Worm (Caenorhabditis elegans) whole organism, L4 larva: ENCODE results near the gene Y94H6A.12.

Experiments used
- F26F4.8 ChIP-seq: fragments of 200-800 bp; sonication (Bioruptor generic); conservative IDR thresholded peaks from 2 replicates; pipeline ENCODE4 v1.3.6; 2022; ENCODE audit warnings: missing genetic modification characterization, missing compliant biosample characterization
- F37D6.2 ChIP-seq: sonication (generic microtip); optimal IDR thresholded peaks from 2 replicates; lab custom pipeline; 2016; ENCODE audit warnings: mild to moderate bottlenecking, missing genetic modification characterization, missing compliant biosample characterization
- F49E8.2 ChIP-seq: sonication (generic microtip); optimal IDR thresholded peaks from 2 replicates; lab custom pipeline; 2016; ENCODE audit warnings: missing compliant biosample characterization, mild to moderate bottlenecking, missing genetic modification characterization, borderline replicate concordance
- T20F7.1 ChIP-seq: fragments of 200-800 bp; sonication (Bioruptor generic); optimal IDR thresholded peaks from 2 replicates; lab custom pipeline; 2018; ENCODE audit warnings: mild to moderate bottlenecking, missing genetic modification characterization, missing compliant biosample characterization
- Y105C5A.15 ChIP-seq: fragments of 200-800 bp; sonication (Bioruptor generic); IDR thresholded peaks from 2 replicates; pipeline ENCODE4 v1.3.6; 2022; ENCODE audit warnings: missing genetic modification characterization, missing compliant biosample characterization
- Y48G9A.11 ChIP-seq: fragments of 200-800 bp; sonication (Bioruptor generic); IDR thresholded peaks from 2 replicates; pipeline ENCODE4 v1.3.6; 2022; ENCODE audit warnings: missing genetic modification reagents, missing genetic modification characterization, missing compliant biosample characterization
- Y75B8A.6 ChIP-seq: fragments of 200-800 bp; sonication (Bioruptor generic); IDR thresholded peaks from 2 replicates; pipeline ENCODE4 v1.3.6; 2022; ENCODE audit warnings: missing genetic modification reagents, missing genetic modification characterization, missing compliant biosample characterization
- aly-2 ChIP-seq: sonication (generic microtip); optimal IDR thresholded peaks from 2 replicates; lab custom pipeline; 2018; ENCODE audit warnings: missing biosample characterization, missing genetic modification characterization
- ama-1 ChIP-seq: fragments of 150-350 bp; optimal IDR thresholded peaks from 2 replicates; lab custom pipeline; 2014; ENCODE audit warnings: inconsistent platforms, mixed read lengths
- arid-1 ChIP-seq: fragments of 200-800 bp; sonication (Bioruptor generic); conservative IDR thresholded peaks from 2 replicates; pipeline ENCODE4 v1.3.6; 2022; ENCODE audit warnings: missing genetic modification reagents, missing genetic modification characterization, missing compliant biosample characterization
- attf-4 ChIP-seq: sonication (generic microtip); optimal IDR thresholded peaks from 3 replicates; lab custom pipeline; 2017; ENCODE audit warnings: missing biosample characterization, missing genetic modification characterization
- ceh-28 ChIP-seq: fragments of 150-350 bp; optimal IDR thresholded peaks from 2 replicates; lab custom pipeline; 2014; ENCODE audit warnings: missing biosample characterization, missing genetic modification reagents, missing genetic modification characterization
- ceh-32 ChIP-seq: sonication (generic microtip); optimal IDR thresholded peaks from 2 replicates; lab custom pipeline; 2016; ENCODE audit warnings: mild to moderate bottlenecking, missing genetic modification characterization, missing compliant biosample characterization; ENCODE audit not compliant: poor library complexity
- ceh-44 ChIP-seq: fragments of 200-800 bp; sonication (Bioruptor generic); IDR thresholded peaks from 2 replicates; pipeline ENCODE4 v1.3.6; 2022; ENCODE audit warnings: missing genetic modification reagents, missing genetic modification characterization, missing compliant biosample characterization
- ceh-82 ChIP-seq: sonication (generic microtip); optimal IDR thresholded peaks from 2 replicates; lab custom pipeline; 2017; ENCODE audit warnings: missing biosample characterization, missing genetic modification characterization
- daf-12 ChIP-seq: fragments of 150-350 bp; optimal IDR thresholded peaks from 2 replicates; lab custom pipeline; 2014; ENCODE audit warnings: missing biosample characterization, missing genetic modification reagents, missing genetic modification characterization
- daf-16 ChIP-seq, 3 experiments: sonication (generic microtip); optimal IDR thresholded peaks; 2 replicates each; lab custom pipeline; 2016 to 2017; ENCODE audit warnings: missing genetic modification characterization in 3 of 3, missing genetic modification reagents in 3 of 3, mild to moderate bottlenecking in 2 of 3, missing compliant biosample characterization in 2 of 3, missing biosample characterization in 1 of 3, moderate library complexity in 1 of 3
- daf-19 ChIP-seq: fragments of 200-800 bp; sonication (Bioruptor generic); conservative IDR thresholded peaks from 2 replicates; pipeline ENCODE4 v1.3.6; 2022; ENCODE audit warnings: missing genetic modification characterization, missing compliant biosample characterization
- egl-27 ChIP-seq: sonication (generic microtip); optimal IDR thresholded peaks from 3 replicates; lab custom pipeline; 2017; ENCODE audit warnings: missing biosample characterization, missing genetic modification reagents, missing genetic modification characterization
- egl-43 ChIP-seq: fragments of 200-800 bp; sonication (Bioruptor generic); IDR thresholded peaks from 2 replicates; pipeline ENCODE4 v1.3.6; 2022; ENCODE audit warnings: missing genetic modification reagents, missing genetic modification characterization, missing compliant biosample characterization
- fos-1 ChIP-seq: fragments of 150-350 bp; optimal IDR thresholded peaks from 2 replicates; lab custom pipeline; 2014; ENCODE audit warnings: missing biosample characterization, missing genetic modification characterization
- gei-8 ChIP-seq: fragments of 200-800 bp; sonication (Bioruptor generic); optimal IDR thresholded peaks from 2 replicates; lab custom pipeline; 2018; ENCODE audit warnings: mild to moderate bottlenecking, missing genetic modification characterization, missing compliant biosample characterization
- hmg-1.1 ChIP-seq: fragments of 200-800 bp; sonication (Bioruptor generic); IDR thresholded peaks from 2 replicates; pipeline ENCODE4 v1.3.6; 2022; ENCODE audit warnings: missing genetic modification reagents, missing genetic modification characterization, missing compliant biosample characterization
- jun-1 ChIP-seq: fragments of 150-350 bp; optimal IDR thresholded peaks from 2 replicates; lab custom pipeline; 2014; ENCODE audit warnings: missing biosample characterization, missing genetic modification reagents, missing genetic modification characterization
- lin-1 ChIP-seq: fragments of 200-800 bp; sonication (Bioruptor generic); IDR thresholded peaks from 2 replicates; pipeline ENCODE4 v1.3.6; 2022; ENCODE audit warnings: missing genetic modification reagents, missing genetic modification characterization, missing compliant biosample characterization
- lin-15B ChIP-seq: fragments of 150-350 bp; sonication (generic microtip); optimal IDR thresholded peaks from 3 replicates; lab custom pipeline; 2014; ENCODE audit warnings: missing biosample characterization, missing genetic modification characterization
- lin-39 ChIP-seq: fragments of 150-350 bp; optimal IDR thresholded peaks from 2 replicates; lab custom pipeline; 2014; ENCODE audit warnings: missing biosample characterization, missing genetic modification reagents, missing genetic modification characterization
- lir-3 ChIP-seq: sonication (generic microtip); optimal IDR thresholded peaks from 2 replicates; lab custom pipeline; 2016; ENCODE audit warnings: mild to moderate bottlenecking, missing genetic modification characterization, missing compliant biosample characterization
- lsy-2 ChIP-seq, 2 experiments: fragments of 150-350 bp in 1 of 2; sonication (generic microtip) in 1 of 2; optimal IDR thresholded peaks; 2 replicates each; lab custom pipeline; 2014 to 2017; ENCODE audit warnings: missing biosample characterization in 2 of 2, missing genetic modification characterization in 2 of 2
- mdt-29 ChIP-seq: fragments of 200-800 bp; sonication (Bioruptor generic); IDR thresholded peaks from 2 replicates; pipeline ENCODE4 v1.3.6; 2022; ENCODE audit warnings: missing genetic modification reagents, missing genetic modification characterization, missing compliant biosample characterization
- mxl-2 ChIP-seq: fragments of 200-800 bp; sonication (Bioruptor generic); conservative IDR thresholded peaks from 2 replicates; pipeline ENCODE4 v1.3.6; 2022; ENCODE audit warnings: missing genetic modification reagents, missing genetic modification characterization, missing compliant biosample characterization
- mxl-3 ChIP-seq: fragments of 200-800 bp; sonication (Bioruptor generic); optimal IDR thresholded peaks from 2 replicates; lab custom pipeline; 2018; ENCODE audit warnings: mild to moderate bottlenecking, missing genetic modification characterization, missing compliant biosample characterization
- nhr-11 ChIP-seq: fragments of 150-350 bp; optimal IDR thresholded peaks from 2 replicates; lab custom pipeline; 2014; ENCODE audit warnings: missing biosample characterization, missing genetic modification characterization
- nhr-25 ChIP-seq: sonication (generic microtip); optimal IDR thresholded peaks from 2 replicates; lab custom pipeline; 2017; ENCODE audit warnings: missing genetic modification characterization, mild to moderate bottlenecking, missing compliant biosample characterization, antibody characterized with exemption, moderate library complexity, borderline replicate concordance; ENCODE audit not compliant: insufficient read depth
- nhr-41 ChIP-seq: fragments of 200-800 bp; sonication (Bioruptor generic); IDR thresholded peaks from 2 replicates; pipeline ENCODE4 v1.3.6; 2022; ENCODE audit warnings: missing genetic modification reagents, missing genetic modification characterization, missing compliant biosample characterization
- nhr-76 ChIP-seq: fragments of 150-350 bp; optimal IDR thresholded peaks from 2 replicates; lab custom pipeline; 2014; ENCODE audit warnings: missing biosample characterization, missing genetic modification characterization
- pha-4 ChIP-seq, 2 experiments: fragments of 150-350 bp in 1 of 2; fragments of 200-800 bp in 1 of 2; sonication (Bioruptor generic) in 1 of 2; IDR thresholded peaks in 1 of 2; optimal IDR thresholded peaks in 1 of 2; 2 replicates each; pipeline versions ENCODE4 v1.3.6 to Lab custom; 2014 to 2022; ENCODE audit warnings: missing genetic modification characterization in 2 of 2, missing genetic modification reagents in 2 of 2, missing biosample characterization in 1 of 2, missing compliant biosample characterization in 1 of 2
- php-3 ChIP-seq: fragments of 200-800 bp; sonication (Bioruptor generic); IDR thresholded peaks from 2 replicates; pipeline ENCODE4 v1.3.6; 2022; ENCODE audit warnings: missing genetic modification reagents, missing genetic modification characterization, missing compliant biosample characterization
- snpc-4 ChIP-seq: fragments of 150-350 bp; optimal IDR thresholded peaks from 2 replicates; lab custom pipeline; 2014; ENCODE audit warnings: missing biosample characterization, missing genetic modification characterization
- spr-1 ChIP-seq: sonication (generic microtip); optimal IDR thresholded peaks from 2 replicates; lab custom pipeline; 2016; ENCODE audit warnings: mild to moderate bottlenecking, missing genetic modification characterization, missing compliant biosample characterization
- spr-3 ChIP-seq: fragments of 200-800 bp; sonication (Bioruptor generic); optimal IDR thresholded peaks from 2 replicates; lab custom pipeline; 2018; ENCODE audit warnings: mild to moderate bottlenecking, missing genetic modification characterization, missing compliant biosample characterization
- tra-1 ChIP-seq: fragments of 200-800 bp; sonication (Bioruptor generic); IDR thresholded peaks from 2 replicates; pipeline ENCODE4 v1.3.6; 2022; ENCODE audit warnings: missing genetic modification reagents, missing genetic modification characterization, missing compliant biosample characterization
- unc-62 ChIP-seq, 3 experiments: fragments of 150-350 bp in 1 of 3; sonication (generic microtip); optimal IDR thresholded peaks in 2 of 3; peaks in 1 of 3; 1 replicate in 1 of 3; 2 replicates in 2 of 3; lab custom pipeline; 2014 to 2017; ENCODE audit warnings: missing biosample characterization in 3 of 3, missing genetic modification characterization in 3 of 3, missing genetic modification reagents in 3 of 3, missing genotype in 1 of 3
- zag-1 ChIP-seq: fragments of 150-350 bp; optimal IDR thresholded peaks from 2 replicates; lab custom pipeline; 2014; ENCODE audit warnings: missing biosample characterization, missing genetic modification characterization
- zfp-2 ChIP-seq: sonication (generic microtip); optimal IDR thresholded peaks from 2 replicates; lab custom pipeline; 2016; ENCODE audit warnings: mild to moderate bottlenecking, missing genetic modification characterization, missing compliant biosample characterization
- zfp-3 ChIP-seq: fragments of 200-800 bp; sonication (Bioruptor generic); conservative IDR thresholded peaks from 2 replicates; pipeline ENCODE4 v1.3.6; 2022; ENCODE audit warnings: missing genetic modification reagents, missing genetic modification characterization, missing compliant biosample characterization
- zip-11 ChIP-seq: fragments of 200-800 bp; sonication (Bioruptor generic); IDR thresholded peaks from 2 replicates; pipeline ENCODE4 v1.3.6; 2022; ENCODE audit warnings: missing genetic modification characterization, missing compliant biosample characterization
- zip-2 ChIP-seq: fragments of 150-350 bp; optimal IDR thresholded peaks from 2 replicates; lab custom pipeline; 2014; ENCODE audit warnings: missing biosample characterization, missing genetic modification characterization

Y94H6A.12 gene

ce11 chrIV:2708329-2708965, 4.4 kb downstream of the Y94H6A.12 start (continued):
- TF ChIP-seq zip-2 (tag; lab: Kevin White, UChicago) (no peak), pha-4 (GFP tag; IDR thresholded peaks at IDR 0.05; lab: Robert Waterston, UW) (peak; percentile 46), pha-4 (tag; optimal IDR thresholded peaks at IDR 0.05; lab: Kevin White, UChicago) (no peak), ceh-82 (tag; lab: Kevin White, UChicago) (no peak), zfp-2 (tag; lab: Kevin White, UChicago) (peak; percentile 23), lin-15B (tag; lab: Kevin White, UChicago) (peak; percentile 19), jun-1 (peak; percentile 3), aly-2 (no peak), mdt-29 (GFP tag; lab: Robert Waterston, UW) (no peak), daf-19 (GFP tag; lab: Robert Waterston, UW) (no peak), nhr-41 (no peak), Y48G9A.11 (GFP tag; lab: Robert Waterston, UW) (peak; percentile 53; the same call in 1 of the 2 replicates), spr-1 (tag; lab: Kevin White, UChicago) (peak; percentile 83), zag-1 (tag; lab: Kevin White, UChicago) (no peak), arid-1 (peak; percentile 48), fos-1 (tag; lab: Kevin White, UChicago) (no peak), snpc-4 (tag; lab: Kevin White, UChicago) (no peak), lin-39 (tag; lab: Kevin White, UChicago) (no peak), lin-1 (GFP tag; lab: Robert Waterston, UW) (peak; percentile 59; the same call in 1 of the 2 replicates), daf-12 (no peak), Y75B8A.6 (GFP tag; lab: Robert Waterston, UW) (no peak), zfp-3 (GFP tag; lab: Robert Waterston, UW) (no peak), nhr-25 (tag; lab: Kevin White, UChicago) (no peak), daf-16 (GFP tag; optimal IDR thresholded peaks at IDR 0.05; lab: Kevin White, UChicago) (peak; percentile 17 to 43), daf-16 (tag; optimal IDR thresholded peaks at IDR 0.05; lab: Kevin White, UChicago) (peak; percentile 86), php-3 (peak; percentile 54; the same call in 1 of the 2 replicates), F37D6.2 (tag; lab: Kevin White, UChicago) (peak; percentile 60), ceh-32 (tag; lab: Kevin White, UChicago) (no peak), egl-43 (GFP tag; lab: Robert Waterston, UW) (peak; percentile 78), Y105C5A.15 (GFP tag; lab: Robert Waterston, UW) (no peak), F26F4.8 (no peak), nhr-11 (tag; lab: Kevin White, UChicago) (peak; percentile 40), nhr-76 (tag; lab: Kevin White, UChicago) (no peak), lir-3 (tag; lab: Kevin White, UChicago) (no peak), spr-3 (GFP tag; lab: Kevin White, UChicago) (no peak), unc-62 (GFP tag; optimal IDR thresholded peaks at IDR 0.05 in 1 of 2; lab: Kevin White, UChicago) (peak in 1 of 2 experiments; percentile 64), unc-62 (tag; optimal IDR thresholded peaks at IDR 0.05; lab: Kevin White, UChicago) (no peak), ama-1 (peak; percentile 93), gei-8 (GFP tag; lab: Kevin White, UChicago) (no peak), tra-1 (GFP tag; lab: Robert Waterston, UW) (peak; percentile 56; the same call in 1 of the 2 replicates), egl-27 (tag; lab: Kevin White, UChicago) (no peak), lsy-2 (tag; optimal IDR thresholded peaks at IDR 0.05; lab: Kevin White, UChicago) (peak; percentile 55 to 86), attf-4 (tag; lab: Kevin White, UChicago) (no peak), ceh-28 (peak; percentile 26), zip-11 (GFP tag; lab: Robert Waterston, UW) (no peak), hmg-1.1 (GFP tag; lab: Robert Waterston, UW) (peak; percentile 96), ceh-44 (0 out of 2 replicates have a peak, but pooled peaks have one; percentile 44), mxl-2 (GFP tag; lab: Robert Waterston, UW) (no peak; the same call in 1 of the 2 replicates), T20F7.1 (GFP tag; lab: Kevin White, UChicago) (peak; percentile 35), F49E8.2 (tag; lab: Kevin White, UChicago) (no peak), mxl-3 (GFP tag; lab: Kevin White, UChicago) (peak; percentile 86)
